Worm (Caenorhabditis elegans): ENCODE results near the gene nhr-137.

Gene nhr-137

DNA sequence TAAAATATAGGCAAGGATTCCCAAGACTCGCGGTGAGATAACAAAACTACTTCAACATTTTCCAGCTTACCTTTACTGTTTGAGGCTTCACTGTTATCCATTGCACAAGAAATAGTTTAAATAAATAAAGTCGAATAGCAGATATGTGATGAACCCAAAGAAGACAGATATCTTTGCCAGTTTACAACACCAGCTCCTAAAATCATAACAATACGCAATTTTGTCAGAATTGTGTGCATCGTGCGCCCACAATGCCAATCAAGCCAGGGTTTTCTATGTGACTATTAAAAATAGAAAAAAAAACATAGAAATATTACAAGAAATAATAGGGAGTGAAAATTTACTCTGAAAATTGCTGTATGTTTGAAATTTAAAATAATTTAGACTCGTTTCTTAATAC is 13.9 kb upstream of the nhr-137 start, which contains the start of gene F38B6.8:
TSS of gene F38B6.8 (minus strand) at position 101 of the 400 bp plus-strand sequence.
- TF ChIP-seq bed-3 (GFP tag; optimal IDR thresholded peaks at IDR 0.05) (no peak), M03D4.4 (tag; optimal IDR thresholded peaks at IDR 0.05) (no peak), nhr-12 (tag; optimal IDR thresholded peaks at IDR 0.05) (no peak), nhr-2 (tag; optimal IDR thresholded peaks at IDR 0.05) (no peak), elt-3 (tag; optimal IDR thresholded peaks at IDR 0.05) (no peak), snpc-4 (tag; optimal IDR thresholded peaks at IDR 0.05) (no peak), lsy-2 (tag; optimal IDR thresholded peaks at IDR 0.05) (no peak), unc-62 (GFP tag; optimal IDR thresholded peaks at IDR 0.05) (no peak)

DNA sequence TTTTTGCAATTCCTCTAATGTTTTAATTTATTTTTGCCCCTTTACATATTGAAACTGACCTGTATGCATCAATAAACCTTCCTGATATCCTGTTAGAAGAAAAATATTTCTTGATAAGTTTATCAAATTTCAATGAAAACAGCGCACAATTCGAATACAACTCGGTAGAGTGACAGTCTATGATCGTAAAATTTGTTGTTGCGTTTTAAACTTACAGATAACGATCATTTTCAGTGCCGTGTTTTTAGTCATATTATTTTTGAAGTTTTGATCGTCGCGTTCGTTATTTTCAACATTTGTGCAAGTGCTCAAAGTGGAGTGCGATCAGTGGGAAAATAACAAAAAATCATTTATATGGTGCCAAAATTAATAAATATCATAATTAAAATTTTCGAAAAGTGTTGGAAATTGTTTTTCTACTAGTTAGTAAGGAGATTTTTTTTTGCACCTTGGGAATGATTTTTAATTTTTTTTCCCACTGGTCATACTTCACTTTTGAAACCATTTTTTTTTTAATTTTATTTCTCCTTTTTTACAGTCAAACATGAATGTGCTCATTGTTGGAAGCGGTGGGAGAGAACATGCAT is 5.6 kb upstream of the nhr-137 start, which contains the start of gene F38B6.4:
TSS of gene F38B6.4 (plus strand) at position 537 of the 587 bp plus-strand sequence.
- TF ChIP-seq ceh-39 (tag; optimal IDR thresholded peaks at IDR 0.05), result no peak

DNA sequence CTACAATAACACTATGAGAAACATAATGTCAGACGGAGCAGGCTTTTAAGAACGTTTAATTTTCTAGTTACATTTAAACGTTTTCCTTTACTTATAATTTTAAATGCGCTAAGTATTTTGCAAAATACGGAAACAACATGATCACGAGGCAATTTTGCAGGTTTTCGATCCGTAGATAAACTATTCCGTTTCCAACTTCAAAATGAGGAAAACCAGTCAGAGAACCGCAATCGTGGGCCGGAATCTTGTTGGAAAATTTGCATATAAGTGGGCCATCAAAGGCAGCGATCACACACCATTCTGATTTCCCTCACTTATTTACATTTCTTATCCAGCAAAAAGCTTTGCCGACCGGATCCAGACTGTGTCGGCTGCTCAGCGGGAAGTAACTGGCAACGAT is 3.7 kb upstream of the nhr-137 start, which contains the start of gene col-172:
TSS of gene col-172 (plus strand) at position 301 of the 400 bp plus-strand sequence.
- TF ChIP-seq sem-2 (GFP tag; optimal IDR thresholded peaks at IDR 0.05), result no peak
- no peak for TF ChIP-seq nhr-12 (tag; optimal IDR thresholded peaks at IDR 0.05)
- TF ChIP-seq zip-8 (tag; optimal IDR thresholded peaks at IDR 0.05), result no peak
- no peak for TF ChIP-seq sptf-1 (tag; optimal IDR thresholded peaks at IDR 0.05)
- TF ChIP-seq flh-1 (GFP tag; optimal IDR thresholded peaks at IDR 0.05), result no peak
- no peak for TF ChIP-seq ceh-83 (GFP tag; optimal IDR thresholded peaks at IDR 0.05)
- TF ChIP-seq ztf-11 (tag; optimal IDR thresholded peaks at IDR 0.05), result no peak
- no peak for TF ChIP-seq ceh-39 (tag; optimal IDR thresholded peaks at IDR 0.05)
- TF ChIP-seq ceh-43 (GFP tag; optimal IDR thresholded peaks at IDR 0.05), result no peak
- TF ChIP-seq unc-39 (tag; optimal IDR thresholded peaks at IDR 0.05), result no peak
- no peak for TF ChIP-seq elt-3 (tag; optimal IDR thresholded peaks at IDR 0.05)
- TF ChIP-seq mep-1 (tag; optimal IDR thresholded peaks at IDR 0.05), result no peak
- TF ChIP-seq unc-62 (GFP tag; optimal IDR thresholded peaks at IDR 0.05), result no peak
- no peak for TF ChIP-seq nhr-28 (tag; optimal IDR thresholded peaks at IDR 0.05)
- TF ChIP-seq mls-2 (tag; optimal IDR thresholded peaks at IDR 0.05), result no peak
- no peak for TF ChIP-seq pha-4 (tag; optimal IDR thresholded peaks at IDR 0.05)
- TF ChIP-seq ces-1 (GFP tag; optimal IDR thresholded peaks at IDR 0.05), result no peak
- TF ChIP-seq nhr-2 (tag; optimal IDR thresholded peaks at IDR 0.05), result no peak
- no peak for TF ChIP-seq snpc-4 (tag; optimal IDR thresholded peaks at IDR 0.05)

DNA sequence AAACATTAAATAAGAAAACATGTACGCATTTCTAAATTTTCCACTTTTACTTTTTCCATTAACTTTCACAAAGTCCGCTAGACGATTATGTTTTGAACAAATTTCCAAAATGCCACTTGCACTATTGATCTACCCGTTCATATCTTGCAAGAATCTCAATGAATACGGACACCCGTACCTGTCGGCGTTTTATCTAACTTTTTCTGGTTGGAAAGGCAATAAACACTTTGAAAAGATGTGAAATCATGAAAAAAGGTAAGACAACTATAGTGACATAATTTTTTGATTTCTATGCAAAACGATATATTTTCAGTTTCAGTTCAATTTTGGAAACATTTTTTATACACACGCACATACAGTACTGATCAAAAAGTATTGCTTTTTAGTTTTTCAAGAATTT is 2.9 kb upstream of the nhr-137 start:
- TF ChIP-seq M03D4.4 (tag; optimal IDR thresholded peaks at IDR 0.05), result no peak
- TF ChIP-seq unc-62 (GFP tag; optimal IDR thresholded peaks at IDR 0.05), result no peak
- TF ChIP-seq unc-39 (tag; optimal IDR thresholded peaks at IDR 0.05), result no peak
- no peak for TF ChIP-seq nhr-2 (tag; optimal IDR thresholded peaks at IDR 0.05)
- no peak for TF ChIP-seq lsy-2 (tag; optimal IDR thresholded peaks at IDR 0.05)
- no peak for TF ChIP-seq pha-4 (tag; optimal IDR thresholded peaks at IDR 0.05)
- no peak for TF ChIP-seq hlh-1 (tag; optimal IDR thresholded peaks at IDR 0.05)
- TF ChIP-seq nhr-12 (tag; optimal IDR thresholded peaks at IDR 0.05), result no peak
- TF ChIP-seq nhr-28 (tag; optimal IDR thresholded peaks at IDR 0.05), result no peak
- no peak for TF ChIP-seq cnd-1 (tag; optimal IDR thresholded peaks at IDR 0.05)

DNA sequence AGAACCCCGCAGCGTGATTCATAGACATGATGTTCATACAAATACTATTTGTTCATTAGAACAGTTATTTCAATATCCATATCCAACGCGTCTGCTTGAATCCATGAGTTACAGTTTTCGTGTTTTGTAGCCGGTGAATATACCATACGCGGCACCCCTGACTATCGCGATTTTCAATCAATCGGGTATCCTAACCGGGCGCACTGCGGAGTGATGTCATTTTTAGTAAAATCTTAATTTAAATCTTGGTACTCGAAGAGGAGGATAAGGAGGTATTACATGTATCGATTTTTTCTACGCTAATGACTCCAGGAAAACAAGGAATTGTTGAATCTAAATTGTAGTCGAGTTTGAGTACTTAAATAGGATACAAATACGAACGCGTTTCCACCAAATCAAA is 555 bp upstream of the nhr-137 start:
- no peak for TF ChIP-seq elt-1 (tag; optimal IDR thresholded peaks at IDR 0.05; ENCODE audit: borderline replicate concordance, insufficient read depth)
- TF ChIP-seq nhr-76 (tag; optimal IDR thresholded peaks at IDR 0.05), result no peak
- TF ChIP-seq nhr-28 (tag; optimal IDR thresholded peaks at IDR 0.05), result no peak
- TF ChIP-seq flh-1 (GFP tag; optimal IDR thresholded peaks at IDR 0.05), result no peak
- no peak for TF ChIP-seq ham-2 (GFP tag; optimal IDR thresholded peaks at IDR 0.05)
- TF ChIP-seq ceh-39 (tag; optimal IDR thresholded peaks at IDR 0.05), result no peak
- no peak for TF ChIP-seq nhr-237 (tag; optimal IDR thresholded peaks at IDR 0.05)
- TF ChIP-seq mls-2 (tag; optimal IDR thresholded peaks at IDR 0.05), result no peak
- TF ChIP-seq lin-32 (GFP tag; optimal IDR thresholded peaks at IDR 0.05), result no peak

DNA sequence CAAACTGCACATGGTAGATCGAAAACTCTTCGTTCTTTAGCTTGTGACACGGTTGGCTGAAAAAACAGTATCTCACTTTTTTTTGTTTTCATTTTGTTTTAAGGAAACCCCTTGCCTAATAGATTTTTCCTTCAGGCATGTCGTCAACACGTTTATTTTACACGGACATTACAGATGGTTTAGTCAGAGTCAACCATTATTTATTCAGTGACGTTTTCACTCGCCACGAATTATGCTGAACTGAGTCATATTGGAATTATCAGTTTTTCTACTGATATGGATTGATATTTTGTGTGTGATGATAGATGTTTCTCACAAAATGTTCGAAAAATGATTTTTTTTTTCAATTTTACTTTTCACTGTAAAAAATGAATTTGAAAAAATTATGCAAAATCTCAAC is 1.3 kb downstream of the nhr-137 start:
- TF ChIP-seq unc-39 (tag; optimal IDR thresholded peaks at IDR 0.05), result no peak
- TF ChIP-seq mab-5 (tag; optimal IDR thresholded peaks at IDR 0.05), result no peak
- no peak for TF ChIP-seq sptf-1 (tag; optimal IDR thresholded peaks at IDR 0.05)
- no peak for TF ChIP-seq nhr-2 (tag; optimal IDR thresholded peaks at IDR 0.05)
- TF ChIP-seq mep-1 (tag; optimal IDR thresholded peaks at IDR 0.05), result no peak
- no peak for TF ChIP-seq nhr-12 (tag; optimal IDR thresholded peaks at IDR 0.05)
- TF ChIP-seq ceh-43 (GFP tag; optimal IDR thresholded peaks at IDR 0.05), result no peak
- no peak for TF ChIP-seq bed-3 (GFP tag; optimal IDR thresholded peaks at IDR 0.05)
- no peak for TF ChIP-seq nhr-237 (tag; optimal IDR thresholded peaks at IDR 0.05)
- no peak for TF ChIP-seq unc-120 (tag; optimal IDR thresholded peaks at IDR 0.05; ENCODE audit: poor library complexity, severe bottlenecking)
- no peak for TF ChIP-seq hlh-1 (tag; optimal IDR thresholded peaks at IDR 0.05)
